Worm (Caenorhabditis elegans) whole organism, L4 larva: ENCODE measurements around the gene ZK84.1.

ENCODE experiments used
- aly-2 ChIP-seq: sonication (generic microtip); optimal IDR thresholded peaks from 2 replicates; lab custom pipeline; 2018; ENCODE audit warnings: missing biosample characterization, missing genetic modification characterization
- ceh-28 ChIP-seq: fragments of 150-350 bp; optimal IDR thresholded peaks from 2 replicates; lab custom pipeline; 2014; ENCODE audit warnings: missing biosample characterization, missing genetic modification reagents, missing genetic modification characterization
- lin-13 ChIP-seq: fragments of 150-350 bp; optimal IDR thresholded peaks from 2 replicates; lab custom pipeline; 2014; ENCODE audit warnings: missing biosample characterization, missing genetic modification reagents, missing genetic modification characterization
- lir-3 ChIP-seq: sonication (generic microtip); optimal IDR thresholded peaks from 2 replicates; lab custom pipeline; 2016; ENCODE audit warnings: mild to moderate bottlenecking, missing genetic modification characterization, missing compliant biosample characterization
- mxl-3 ChIP-seq: fragments of 200-800 bp; sonication (Bioruptor generic); optimal IDR thresholded peaks from 2 replicates; lab custom pipeline; 2018; ENCODE audit warnings: mild to moderate bottlenecking, missing genetic modification characterization, missing compliant biosample characterization
- nhr-10 ChIP-seq: fragments of 150-350 bp; optimal IDR thresholded peaks from 2 replicates; lab custom pipeline; 2014; ENCODE audit warnings: missing biosample characterization, missing genetic modification characterization
- nhr-48 ChIP-seq: sonication (generic microtip); optimal IDR thresholded peaks from 2 replicates; lab custom pipeline; 2016; ENCODE audit warnings: mild to moderate bottlenecking, missing genetic modification characterization, missing compliant biosample characterization
- nhr-6 ChIP-seq: fragments of 150-350 bp; optimal IDR thresholded peaks from 2 replicates; lab custom pipeline; 2014; ENCODE audit warnings: missing biosample characterization, missing genetic modification characterization
- skn-1 ChIP-seq: fragments of 150-350 bp; optimal IDR thresholded peaks from 2 replicates; lab custom pipeline; 2014; ENCODE audit warnings: missing biosample characterization, missing genetic modification characterization
- unc-62 ChIP-seq, 3 experiments: fragments of 150-350 bp in 1 of 3; sonication (generic microtip); optimal IDR thresholded peaks in 2 of 3; peaks in 1 of 3; 1 replicate in 1 of 3; 2 replicates in 2 of 3; lab custom pipeline; 2014 to 2017; ENCODE audit warnings: missing biosample characterization in 3 of 3, missing genetic modification characterization in 3 of 3, missing genetic modification reagents in 3 of 3, missing genotype in 1 of 3
- ztf-11 ChIP-seq: fragments of 150-350 bp; optimal IDR thresholded peaks from 2 replicates; lab custom pipeline; 2014; ENCODE audit warnings: missing biosample characterization, missing genetic modification characterization

ce11 chrII:6001004-6001403 lies 19.4 kb upstream of the ZK84.1 start:
- TF ChIP-seq lir-3 (tag; lab: Kevin White, UChicago) (no peak), skn-1 (no peak), nhr-6 (no peak), ceh-28 (tag; lab: Kevin White, UChicago) (no peak), lin-13 (GFP tag; lab: Kevin White, UChicago) (no peak), ztf-11 (no peak), nhr-10 (tag; lab: Kevin White, UChicago) (no peak), nhr-48 (tag; lab: Kevin White, UChicago) (no peak), unc-62 (GFP tag; optimal IDR thresholded peaks at IDR 0.05 in 1 of 2; lab: Kevin White, UChicago) (peak in 1 of 2 experiments; percentile 93), unc-62 (tag; optimal IDR thresholded peaks at IDR 0.05; lab: Kevin White, UChicago) (no peak), aly-2 (no peak), mxl-3 (GFP tag; lab: Kevin White, UChicago) (no peak)
